Worm (Caenorhabditis elegans) whole organism, L4/young adult: Measurements from ENCODE around the gene gln-2.

ENCODE experiments used
- W03F9.2 ChIP-seq: fragments of 150-350 bp; optimal IDR thresholded peaks from 2 replicates; lab custom pipeline; 2014; ENCODE audit warnings: missing biosample characterization, missing genetic modification characterization
- dao-5 ChIP-seq: sonication (generic microtip); optimal IDR thresholded peaks from 2 replicates; lab custom pipeline; 2016; ENCODE audit warnings: missing genotype, missing genetic modification characterization, moderate library complexity, missing compliant biosample characterization
- him-1 ChIP-seq: sonication (generic microtip); optimal IDR thresholded peaks from 2 replicates; lab custom pipeline; 2016; ENCODE audit warnings: missing genotype, missing genetic modification reagents, missing genetic modification characterization, missing compliant biosample characterization

DNA sequence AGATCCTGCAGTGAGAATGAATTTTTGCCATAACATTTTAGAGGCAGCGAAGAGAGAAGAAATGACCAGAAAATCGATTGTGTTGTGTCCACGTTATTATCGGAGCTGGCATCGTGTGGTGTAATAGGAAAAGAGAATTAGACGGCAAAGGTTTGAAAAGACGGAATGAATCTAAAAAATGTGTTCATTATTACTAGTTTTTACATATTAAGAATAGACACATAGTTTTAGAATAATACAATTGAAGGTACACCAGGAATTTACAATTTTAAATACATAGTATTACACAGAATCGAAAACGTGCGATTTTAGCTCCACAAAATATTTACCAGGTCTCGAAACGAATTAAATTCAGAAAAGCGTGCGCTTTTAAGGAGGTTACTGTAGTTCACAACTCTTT is 5.6 kb upstream of the gln-2 start, which contains the start of gene K03H1.13:
- TF ChIP-seq W03F9.2 (tag; lab: Kevin White, UChicago) (no peak), dao-5 (tag; lab: Kevin White, UChicago) (no peak), him-1 (tag; lab: Kevin White, UChicago) (no peak)
